Worm (Caenorhabditis elegans): Measurements from ENCODE around the gene M02B1.4.

- TF ChIP-seq snpc-4 (GFP tag; optimal IDR thresholded peaks at IDR 0.05), result no peak
- no peak for TF ChIP-seq snpc-4 (tag; optimal IDR thresholded peaks at IDR 0.05)
- TF ChIP-seq hsf-1 (GFP tag; IDR thresholded peaks at IDR 0.05), result no peak
- TF ChIP-seq unc-62 (GFP tag; optimal IDR thresholded peaks at IDR 0.05), result no peak
- TF ChIP-seq rcor-1 (GFP tag; IDR thresholded peaks at IDR 0.05), result no peak
- TF ChIP-seq unc-130 (GFP tag; optimal IDR thresholded peaks at IDR 0.05), result no peak
- no peak for TF ChIP-seq mel-28 (tag; optimal IDR thresholded peaks at IDR 0.05; ENCODE audit: borderline replicate concordance)
- no peak for TF ChIP-seq ceh-100 (GFP tag; IDR thresholded peaks at IDR 0.05)
- TF ChIP-seq aptf-3 (GFP tag; IDR thresholded peaks at IDR 0.05), result no peak
- no peak for TF ChIP-seq T07F8.4 (tag; optimal IDR thresholded peaks at IDR 0.05)
Measured at ce11 chrIV:12836208-12836607, 11.1 kb upstream of the M02B1.4 start, which contains the start of gene M02B1.3.
